Worm (Caenorhabditis elegans) whole organism, L2 larva: ENCODE results near the gene duo-1.

Experiments
- elt-1 ChIP-seq: fragments of 150-350 bp; optimal IDR thresholded peaks from 2 replicates; lab custom pipeline; 2014; ENCODE audit warnings: missing biosample characterization, missing genetic modification characterization
- elt-3 ChIP-seq: sonication (generic microtip); optimal IDR thresholded peaks from 2 replicates; lab custom pipeline; 2017; ENCODE audit warnings: missing biosample characterization, missing genetic modification characterization
- gmeb-1 ChIP-seq: fragments of 150-350 bp; optimal IDR thresholded peaks from 2 replicates; lab custom pipeline; 2014; ENCODE audit warnings: missing biosample characterization, missing genetic modification characterization
- lin-11 ChIP-seq: fragments of 150-350 bp; sonication (generic microtip); optimal IDR thresholded peaks from 2 replicates; lab custom pipeline; 2014; ENCODE audit warnings: missing biosample characterization, missing genetic modification characterization, inconsistent platforms, mixed read lengths
- lin-39 ChIP-seq: fragments of 150-350 bp; optimal IDR thresholded peaks from 2 replicates; lab custom pipeline; 2014; ENCODE audit warnings: missing biosample characterization, missing genetic modification reagents, missing genetic modification characterization
- nhr-12 ChIP-seq: fragments of 150-350 bp; optimal IDR thresholded peaks from 2 replicates; lab custom pipeline; 2014; ENCODE audit warnings: missing biosample characterization, missing genetic modification characterization
- unc-62 ChIP-seq: fragments of 150-350 bp; optimal IDR thresholded peaks from 2 replicates; lab custom pipeline; 2014; ENCODE audit warnings: missing biosample characterization, missing genetic modification reagents, missing genetic modification characterization
- zag-1 ChIP-seq: fragments of 150-350 bp; optimal IDR thresholded peaks from 2 replicates; lab custom pipeline; 2014; ENCODE audit warnings: missing biosample characterization, missing genetic modification characterization

- TF ChIP-seq elt-3 (tag; lab: Kevin White, UChicago), result no peak
- TF ChIP-seq unc-62 (GFP tag; lab: Kevin White, UChicago), result no peak
- TF ChIP-seq elt-1, result no peak
- TF ChIP-seq zag-1, result no peak
- TF ChIP-seq lin-11 (tag; lab: Kevin White, UChicago), result no peak
- no peak for TF ChIP-seq nhr-12 (tag; lab: Kevin White, UChicago)
- TF ChIP-seq gmeb-1 (tag; lab: Kevin White, UChicago), result no peak
- no peak for TF ChIP-seq lin-39 (tag; lab: Kevin White, UChicago)
Measured at ce11 chrV:11525338-11525737, 29.1 kb upstream of the duo-1 start.
